Fruit fly (Drosophila melanogaster): ENCODE data around the gene CG6607.

dm6 chr3R:24562323-24563025 lies 34.6 kb downstream of the CG6607 start:
- TF ChIP-seq CG8478 (optimal IDR thresholded peaks at IDR 0.05), result no peak
- no peak for TF ChIP-seq CTCF (optimal IDR thresholded peaks at IDR 0.05)

Measured in S2 (cell line).